Worm (Caenorhabditis elegans): ENCODE measurements around the gene F58F9.1.
A peak's percentile ranks its signal among the peaks of the same experiment; 100 is the strongest.
"Not testable (repeated sequence)": the region's sequence is repeated elsewhere in the genome, so short reads cannot be mapped to it uniquely, and the experiment has no call there.

F58F9.1 gene

DNA sequence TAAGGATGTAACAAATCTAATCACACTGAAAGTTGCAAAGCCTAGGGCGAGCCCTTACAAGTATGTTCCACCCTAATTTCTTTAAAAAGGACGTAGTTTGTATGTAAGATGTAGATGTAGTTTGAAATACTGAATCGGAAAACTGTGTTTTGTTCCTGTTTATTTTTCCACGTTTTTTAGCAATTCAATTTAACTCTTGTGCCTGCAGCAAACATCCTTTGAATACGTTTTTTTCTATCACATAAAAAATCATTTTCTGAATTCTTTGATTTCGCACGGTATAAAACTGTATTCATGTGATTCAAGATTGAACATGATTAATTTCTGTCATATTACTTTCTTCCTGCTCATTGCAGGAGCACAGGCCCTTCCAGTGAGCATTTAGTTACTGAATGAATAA is 9.6 kb upstream of the F58F9.1 start, which contains the start of gene F58F9.9:
Gene F58F9.9, plus strand, starts transcription at position 301 of the 400 bp plus-strand sequence.
- TF ChIP-seq jun-1 (tag; optimal IDR thresholded peaks at IDR 0.05) (no peak), ztf-4 (tag; optimal IDR thresholded peaks at IDR 0.05) (no peak), lin-39 (tag; optimal IDR thresholded peaks at IDR 0.05) (no peak), nhr-76 (tag; optimal IDR thresholded peaks at IDR 0.05) (no peak), egl-5 (tag; optimal IDR thresholded peaks at IDR 0.05) (no peak), daf-12 (tag; optimal IDR thresholded peaks at IDR 0.05) (no peak), aly-2 (tag; optimal IDR thresholded peaks at IDR 0.05) (no peak), eor-1 (tag; optimal IDR thresholded peaks at IDR 0.05) (no peak), unc-39 (tag; optimal IDR thresholded peaks at IDR 0.05) (no peak), ceh-16 (tag; optimal IDR thresholded peaks at IDR 0.05) (no peak), egl-27 (tag; optimal IDR thresholded peaks at IDR 0.05) (no peak), elt-2 (tag; optimal IDR thresholded peaks at IDR 0.05) (no peak), ZK546.5 (tag; optimal IDR thresholded peaks at IDR 0.05) (no peak)

DNA sequence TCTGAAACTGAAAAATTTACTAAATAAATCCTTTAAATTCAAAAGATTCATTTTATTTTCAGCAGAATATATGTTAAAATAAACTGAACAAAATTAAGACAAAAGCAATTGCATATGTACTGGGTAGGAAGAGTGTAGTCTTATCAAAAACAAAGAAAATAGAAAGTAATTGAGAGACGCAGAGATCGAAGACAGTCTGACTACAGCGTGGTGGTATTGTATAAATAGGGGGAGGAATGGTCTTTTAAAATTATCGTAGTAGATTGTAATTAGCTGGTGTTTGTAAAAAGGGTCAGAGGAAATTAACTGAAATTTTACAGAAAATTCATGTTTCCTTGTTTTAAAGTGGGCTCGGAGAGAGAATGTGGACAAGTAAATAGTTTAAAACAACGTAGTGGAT is 1.2 kb upstream of the F58F9.1 start, which contains the start of gene acox-3:
Gene acox-3, minus strand, starts transcription at position 7 of the 400 bp plus-strand sequence.
- TF ChIP-seq aly-2 (tag; optimal IDR thresholded peaks at IDR 0.05) (no peak), pha-4 (tag; optimal IDR thresholded peaks at IDR 0.05) (peak; percentile 43), snpc-4 (tag; optimal IDR thresholded peaks at IDR 0.05) (no peak), elt-2 (tag; optimal IDR thresholded peaks at IDR 0.05) (peak; percentile 77), ama-1 (optimal IDR thresholded peaks at IDR 0.05) (no peak), nfya-1 (tag; optimal IDR thresholded peaks at IDR 0.05; ENCODE audit: insufficient read depth) (no peak), pqm-1 (tag; optimal IDR thresholded peaks at IDR 0.05) (peak; percentile 57), ceh-28 (tag; optimal IDR thresholded peaks at IDR 0.05) (peak; percentile 0)

DNA sequence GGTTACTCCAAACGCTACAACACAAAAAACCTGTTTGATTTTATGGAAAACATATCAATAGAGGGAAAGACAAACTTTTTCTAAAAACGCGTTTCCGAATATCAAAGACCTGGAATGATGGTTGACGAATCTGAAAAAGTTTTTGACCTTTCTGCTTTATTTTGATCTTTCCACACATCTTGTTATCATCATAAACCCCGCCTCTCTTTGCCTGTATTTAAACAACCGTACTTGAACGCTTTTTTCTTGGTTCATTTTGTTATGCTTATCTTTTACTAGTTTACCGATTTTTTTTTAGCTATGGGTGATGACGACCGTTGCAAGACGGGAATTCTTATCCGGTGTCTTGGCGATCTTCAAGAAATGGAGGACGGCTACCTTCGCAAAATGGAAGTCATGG is 3.4 kb downstream of the F58F9.1 start, which contains the start of gene T13A10.2:
Gene T13A10.2, plus strand, starts transcription at position 301 of the 400 bp plus-strand sequence.
- not testable (repeated sequence) for TF ChIP-seq nhr-28, nhr-76, nhr-12 (tag; optimal IDR thresholded peaks at IDR 0.05)

DNA sequence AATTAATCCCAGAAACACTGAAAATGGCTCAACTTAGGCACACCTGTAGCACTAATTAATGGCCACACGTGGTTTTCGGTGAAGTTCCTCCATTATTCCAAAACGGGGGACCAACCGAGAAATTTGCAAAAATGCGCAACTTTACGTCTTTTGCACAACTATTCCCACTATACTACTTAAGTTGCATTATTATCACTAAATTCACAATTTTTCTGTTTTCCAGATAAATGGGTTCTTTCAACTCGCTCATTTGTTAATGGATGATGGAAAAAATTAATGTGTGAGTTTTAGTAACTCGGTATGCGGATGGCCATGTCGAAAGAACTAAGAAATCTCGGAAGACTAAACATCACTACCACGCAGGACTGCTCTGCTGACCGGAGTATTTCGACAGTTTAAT is 5.0 kb downstream of the F58F9.1 start, which contains the start of gene T13A10.64:
Gene T13A10.64, plus strand, starts transcription at position 301 of the 400 bp plus-strand sequence.
- TF ChIP-seq nhr-11 (tag; optimal IDR thresholded peaks at IDR 0.05) = no peak
- no peak for TF ChIP-seq nfya-1 (tag; optimal IDR thresholded peaks at IDR 0.05; ENCODE audit: insufficient read depth)
- no peak for TF ChIP-seq lsy-12 (tag; optimal IDR thresholded peaks at IDR 0.05)

ce11 chrIV:6258967-6259366 is 9.3 kb downstream of the F58F9.1 start:
- no peak for TF ChIP-seq nhr-43 (tag; optimal IDR thresholded peaks at IDR 0.05; ENCODE audit: poor library complexity, severe bottlenecking)
- TF ChIP-seq tbx-2 (tag; optimal IDR thresholded peaks at IDR 0.05) = no peak
- TF ChIP-seq nhr-77 (tag; optimal IDR thresholded peaks at IDR 0.05) = no peak
- no peak for TF ChIP-seq ama-1 (optimal IDR thresholded peaks at IDR 0.05)
- no peak for TF ChIP-seq nhr-67 (tag; optimal IDR thresholded peaks at IDR 0.05)
- no peak for TF ChIP-seq R02D3.7 (tag; optimal IDR thresholded peaks at IDR 0.05)
- TF ChIP-seq unc-39 (tag; optimal IDR thresholded peaks at IDR 0.05) = no peak
- no peak for TF ChIP-seq elt-1 (tag; optimal IDR thresholded peaks at IDR 0.05)
- TF ChIP-seq elt-2 (tag; optimal IDR thresholded peaks at IDR 0.05) = no peak
- TF ChIP-seq zag-1 (tag; optimal IDR thresholded peaks at IDR 0.05) = no peak
- no peak for TF ChIP-seq elt-3 (tag; optimal IDR thresholded peaks at IDR 0.05)
- no peak for TF ChIP-seq fkh-10 (GFP tag; optimal IDR thresholded peaks at IDR 0.05)

DNA sequence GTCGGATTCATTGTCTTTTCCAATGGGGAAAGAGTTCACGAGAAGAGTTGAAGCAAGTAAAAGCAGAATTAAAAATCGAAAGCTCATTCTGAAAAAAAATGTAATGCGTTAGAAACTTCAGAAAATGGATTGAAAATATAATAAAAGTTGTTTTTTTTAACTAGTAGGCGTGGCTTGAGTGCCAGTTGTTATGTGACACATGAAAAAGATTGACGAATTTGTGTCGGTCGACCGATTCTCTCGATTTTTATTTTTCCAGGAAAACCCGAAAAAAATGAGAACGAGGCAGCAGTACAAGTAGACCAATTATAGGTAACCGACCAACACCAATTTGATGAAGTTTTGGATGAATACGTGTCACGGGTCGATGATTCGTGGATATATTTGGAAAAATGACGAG is 10.1 kb downstream of the F58F9.1 start, which contains the start of gene nlp-16:
Gene nlp-16, minus strand, starts transcription at position 101 of the 400 bp plus-strand sequence.
- TF ChIP-seq nfya-1 (tag; optimal IDR thresholded peaks at IDR 0.05; ENCODE audit: insufficient read depth) = no peak
- TF ChIP-seq mdl-1 (tag; optimal IDR thresholded peaks at IDR 0.05) = no peak
- no peak for TF ChIP-seq unc-39 (tag; optimal IDR thresholded peaks at IDR 0.05)
- TF ChIP-seq ama-1 (optimal IDR thresholded peaks at IDR 0.05) = no peak
- TF ChIP-seq ceh-82 (tag; optimal IDR thresholded peaks at IDR 0.05) = no peak
- TF ChIP-seq fkh-10 (GFP tag; optimal IDR thresholded peaks at IDR 0.05) = no peak
- TF ChIP-seq mml-1 (tag; optimal IDR thresholded peaks at IDR 0.05) = no peak
- TF ChIP-seq nhr-67 (tag; optimal IDR thresholded peaks at IDR 0.05) = no peak

All from whole organism, L3 larva.